Fruit fly (Drosophila melanogaster): ENCODE data around the gene Yp3.

DNA sequence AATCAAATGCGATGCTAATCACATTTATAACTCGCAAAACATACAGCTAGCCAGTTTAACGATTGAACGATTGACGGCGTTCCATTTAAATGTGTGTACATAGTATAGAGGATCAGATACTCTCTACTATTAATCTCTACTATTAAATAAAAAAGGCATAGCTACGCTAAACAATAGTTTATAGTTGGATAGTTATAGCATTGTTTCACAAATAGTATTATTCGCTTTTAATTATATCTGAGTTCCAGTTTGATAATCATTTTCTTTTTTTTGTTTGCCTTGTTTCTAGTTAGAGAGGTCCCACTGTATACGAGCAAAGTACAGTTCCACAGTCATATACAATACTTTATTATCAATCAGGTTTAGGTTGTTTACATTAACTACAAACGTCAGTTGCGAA is 20.4 kb downstream of the Yp3 start:
- TF ChIP-seq Myc (optimal IDR thresholded peaks at IDR 0.05), result no peak
- TF ChIP-seq psq (optimal IDR thresholded peaks at IDR 0.05), result no peak
- no peak for TF ChIP-seq Sin3A (optimal IDR thresholded peaks at IDR 0.05)
- TF ChIP-seq insv (optimal IDR thresholded peaks at IDR 0.05), result no peak
- TF ChIP-seq ttk (optimal IDR thresholded peaks at IDR 0.05), result no peak
- TF ChIP-seq h (optimal IDR thresholded peaks at IDR 0.05), result no peak

Data from Kc167 (cell line).